Fruit fly (Drosophila melanogaster): ENCODE data around the gene CG3386.

Gene CG3386

DNA sequence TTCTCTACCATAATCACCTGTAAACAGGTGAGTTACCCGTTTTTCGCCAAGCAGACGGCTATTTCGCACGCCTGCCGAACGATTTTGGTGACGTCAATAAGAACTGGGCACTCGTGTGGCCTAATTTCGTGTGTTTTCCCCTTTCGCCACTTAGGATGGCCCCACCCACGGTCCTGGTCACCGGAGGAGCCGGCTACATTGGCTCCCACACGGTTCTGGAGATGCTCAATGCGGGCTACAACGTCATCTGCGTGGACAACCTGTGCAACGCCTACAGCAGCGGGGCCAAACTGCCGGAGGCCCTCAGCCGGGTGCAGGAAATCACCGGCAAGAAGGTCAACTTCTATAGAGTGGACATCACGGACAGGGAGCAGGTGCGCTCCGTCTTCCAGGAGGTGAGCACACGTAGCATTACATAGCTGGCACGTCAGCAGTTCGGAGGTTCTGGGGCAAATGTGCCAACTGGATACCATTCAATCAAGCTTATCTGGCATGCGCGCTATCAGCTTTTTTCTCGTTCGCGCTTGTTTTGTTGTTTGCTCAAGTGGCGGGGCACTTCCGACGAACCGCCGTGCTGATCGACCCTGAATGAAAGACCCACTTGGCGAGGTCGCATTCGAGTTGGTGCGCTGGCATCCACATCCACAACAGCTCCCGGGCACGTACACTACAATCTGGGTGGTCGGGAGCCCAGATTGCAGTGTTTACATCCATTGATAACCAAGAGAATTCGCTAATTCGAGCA is 33.1 kb downstream of the CG3386 start (continued):
- TF ChIP-seq Abd-B (GFP tag; optimal IDR thresholded peaks at IDR 0.05) = no peak
- TF ChIP-seq Neu2 (GFP tag; optimal IDR thresholded peaks at IDR 0.05; ENCODE audit: borderline replicate concordance) = no peak
- TF ChIP-seq lab (GFP tag; optimal IDR thresholded peaks at IDR 0.05) = peak; percentile 51
- TF ChIP-seq CG12659 (GFP tag; optimal IDR thresholded peaks at IDR 0.05) = no peak
- no peak for TF ChIP-seq Usf (GFP tag; optimal IDR thresholded peaks at IDR 0.05)
- no peak for TF ChIP-seq CG8089 (GFP tag; optimal IDR thresholded peaks at IDR 0.05)
- TF ChIP-seq GATAe (GFP tag; conservative IDR thresholded peaks at IDR 0.05) = 0 out of 2 replicates have a peak, but pooled peaks have one; percentile 14
- TF ChIP-seq sqz (GFP tag; optimal IDR thresholded peaks at IDR 0.05) = no peak
- TF ChIP-seq CG5245 (GFP tag; optimal IDR thresholded peaks at IDR 0.05) = no peak
- TF ChIP-seq slp2 (GFP tag; optimal IDR thresholded peaks at IDR 0.05) = no peak
- TF ChIP-seq sim (GFP tag; IDR thresholded peaks at IDR 0.05) = no peak
- no peak for TF ChIP-seq HmgZ (tag; optimal IDR thresholded peaks at IDR 0.05)
- TF ChIP-seq wdn (GFP tag; IDR thresholded peaks at IDR 0.05) = no peak
- TF ChIP-seq CG1603 (tag; optimal IDR thresholded peaks at IDR 0.05) = no peak
- no peak for TF ChIP-seq Dad (GFP tag; optimal IDR thresholded peaks at IDR 0.05)
- no peak for TF ChIP-seq NC2β (GFP tag; optimal IDR thresholded peaks at IDR 0.05)
- TF ChIP-seq tup (GFP tag; optimal IDR thresholded peaks at IDR 0.05) = no peak
- TF ChIP-seq Lim3 (GFP tag; IDR thresholded peaks at IDR 0.05) = no peak
- TF ChIP-seq CG11504 (tag; optimal IDR thresholded peaks at IDR 0.05) = no peak
- TF ChIP-seq lmd (GFP tag; IDR thresholded peaks at IDR 0.05) = no peak
- no peak for TF ChIP-seq eve (GFP tag; optimal IDR thresholded peaks at IDR 0.05)
- TF ChIP-seq Stat92E (GFP tag; optimal IDR thresholded peaks at IDR 0.05) = no peak
- TF ChIP-seq mam (GFP tag; optimal IDR thresholded peaks at IDR 0.05) = no peak
- no peak for TF ChIP-seq ems (GFP tag; optimal IDR thresholded peaks at IDR 0.05)
- no peak for TF ChIP-seq CG18476 (GFP tag; optimal IDR thresholded peaks at IDR 0.05)
- TF ChIP-seq CG42726 (GFP tag; IDR thresholded peaks at IDR 0.05; ENCODE audit: partially characterized antibody) = no peak
- TF ChIP-seq CG9932 (GFP tag; IDR thresholded peaks at IDR 0.05) = no peak
- no peak for TF ChIP-seq Hey (tag; optimal IDR thresholded peaks at IDR 0.05)
- TF ChIP-seq CG1647 (GFP tag; optimal IDR thresholded peaks at IDR 0.05) = no peak
- no peak for TF ChIP-seq CG1602 (GFP tag; optimal IDR thresholded peaks at IDR 0.05)
- no peak for TF ChIP-seq yki (optimal IDR thresholded peaks at IDR 0.05)
- TF ChIP-seq B-H2 (GFP tag; optimal IDR thresholded peaks at IDR 0.05) = no peak
- no peak for TF ChIP-seq CG14860 (GFP tag; IDR thresholded peaks at IDR 0.05; ENCODE audit: partially characterized antibody)
- TF ChIP-seq CG11085 (GFP tag; IDR thresholded peaks at IDR 0.05) = no peak
- no peak for TF ChIP-seq lov (optimal IDR thresholded peaks at IDR 0.05)
- TF ChIP-seq lov (GFP tag; IDR thresholded peaks at IDR 0.05) = no peak
- TF ChIP-seq zfh1 (GFP tag; IDR thresholded peaks at IDR 0.05) = no peak
- TF ChIP-seq Lhr (GFP tag; optimal IDR thresholded peaks at IDR 0.05) = no peak
- no peak for TF ChIP-seq phol (tag; optimal IDR thresholded peaks at IDR 0.05)
- no peak for TF ChIP-seq CG6765 (GFP tag; optimal IDR thresholded peaks at IDR 0.05)
- no peak for TF ChIP-seq da (GFP tag; optimal IDR thresholded peaks at IDR 0.05)
- TF ChIP-seq Nf-YB (GFP tag; optimal IDR thresholded peaks at IDR 0.05) = no peak
- no peak for TF ChIP-seq CG2712 (tag; optimal IDR thresholded peaks at IDR 0.05)
- no peak for TF ChIP-seq CG12769 (tag; optimal IDR thresholded peaks at IDR 0.05)
- no peak for TF ChIP-seq dysf (GFP tag; IDR thresholded peaks at IDR 0.05)
- TF ChIP-seq mirr (GFP tag; optimal IDR thresholded peaks at IDR 0.05) = peak; percentile 36
- TF ChIP-seq tin (GFP tag; optimal IDR thresholded peaks at IDR 0.05) = no peak
- TF ChIP-seq CG16813 (GFP tag; IDR thresholded peaks at IDR 0.05; ENCODE audit: partially characterized antibody) = no peak
- TF ChIP-seq z (GFP tag; IDR thresholded peaks at IDR 0.05) = no peak
- TF ChIP-seq Blimp-1 (GFP tag; optimal IDR thresholded peaks at IDR 0.05) = no peak
- no peak for TF ChIP-seq dati (GFP tag; IDR thresholded peaks at IDR 0.05)
